Fruit fly (Drosophila melanogaster) whole organism, embryonic: ENCODE results near the gene CG34028.

Experiments used
- CG11560 ChIP-seq: fragments of 200-800 bp; sonication (Bioruptor generic); IDR thresholded peaks from 3 replicates; pipeline ENCODE4 v1.3.6; 2022; ENCODE audit warnings: missing biosample characterization, missing genetic modification characterization
- CG12071 ChIP-seq: fragments of 200-800 bp; sonication (Bioruptor generic); optimal IDR thresholded peaks from 3 replicates; lab custom pipeline; 2018; ENCODE audit warnings: missing biosample characterization, mild to moderate bottlenecking, missing genetic modification characterization
- CG1233 ChIP-seq: fragments of 200-800 bp; sonication (Bioruptor generic); optimal IDR thresholded peaks from 4 replicates; lab custom pipeline; 2018; ENCODE audit warnings: missing biosample characterization, mild to moderate bottlenecking, missing genetic modification characterization
- CG14441 ChIP-seq: fragments of 200-800 bp; sonication (Bioruptor generic); IDR thresholded peaks from 2 replicates; pipeline ENCODE4 v1.3.6; 2022; ENCODE audit warnings: missing biosample characterization, missing genetic modification characterization
- CG1603 ChIP-seq: fragments of 200-800 bp; sonication (Bioruptor generic); optimal IDR thresholded peaks from 2 replicates; lab custom pipeline; 2019; ENCODE audit warnings: missing biosample characterization, mild to moderate bottlenecking, missing genetic modification characterization, moderate library complexity
- CG32532 ChIP-seq: fragments of 200-800 bp; sonication (Bioruptor generic); IDR thresholded peaks from 2 replicates; pipeline ENCODE4 v1.3.6; 2022; ENCODE audit warnings: missing biosample characterization, missing genetic modification characterization
- CG4424 ChIP-seq: fragments of 200-800 bp; sonication (Bioruptor generic); optimal IDR thresholded peaks from 3 replicates; lab custom pipeline; 2016; ENCODE audit warnings: missing biosample characterization, missing genetic modification characterization
- CG5180 ChIP-seq: fragments of 200-800 bp; sonication (Bioruptor generic); optimal IDR thresholded peaks from 3 replicates; lab custom pipeline; 2017; ENCODE audit warnings: missing biosample characterization, missing genetic modification characterization, mild to moderate bottlenecking, moderate library complexity, missing genetic modification reagents
- CG5245 ChIP-seq: fragments of 200-800 bp; sonication (Bioruptor generic); optimal IDR thresholded peaks from 3 replicates; lab custom pipeline; 2016; ENCODE audit warnings: missing biosample characterization, missing genetic modification characterization
- CG8281 ChIP-seq: fragments of 200-800 bp; sonication (Bioruptor generic); optimal IDR thresholded peaks from 2 replicates; lab custom pipeline; 2018; ENCODE audit warnings: missing biosample characterization, mild to moderate bottlenecking, missing genetic modification characterization, moderate library complexity
- CG8765 ChIP-seq: fragments of 200-800 bp; sonication (Bioruptor generic); IDR thresholded peaks from 2 replicates; pipeline ENCODE4 v1.3.6; 2022; ENCODE audit warnings: missing biosample characterization, missing genetic modification characterization
- Dp ChIP-seq: fragments of 200-800 bp; sonication (Bioruptor generic); optimal IDR thresholded peaks from 2 replicates; lab custom pipeline; 2018; ENCODE audit warnings: missing biosample characterization, mild to moderate bottlenecking, missing genetic modification characterization, moderate library complexity
- Drgx ChIP-seq: fragments of 200-800 bp; sonication (Bioruptor generic); IDR thresholded peaks from 2 replicates; pipeline ENCODE4 v1.3.6; 2022; ENCODE audit warnings: missing biosample characterization, missing genetic modification characterization
- E2f1 ChIP-seq: fragments of 200-800 bp; sonication (Bioruptor generic); IDR thresholded peaks from 2 replicates; pipeline ENCODE4 v1.3.6; 2022; ENCODE audit warnings: missing biosample characterization, missing genetic modification characterization
- E2f2 ChIP-seq: fragments of 200-800 bp; sonication (Bioruptor generic); IDR thresholded peaks from 2 replicates; pipeline ENCODE4 v1.3.6; 2022; ENCODE audit warnings: missing biosample characterization, missing genetic modification characterization
- MTF-1 ChIP-seq: fragments of 200-800 bp; sonication (Bioruptor generic); optimal IDR thresholded peaks from 2 replicates; lab custom pipeline; 2018; ENCODE audit warnings: missing biosample characterization, mild to moderate bottlenecking, missing genetic modification characterization, borderline replicate concordance
- NK7.1 ChIP-seq: fragments of 200-800 bp; sonication (Bioruptor generic); optimal IDR thresholded peaks from 3 replicates; lab custom pipeline; 2016; ENCODE audit warnings: missing biosample characterization, missing genetic modification characterization
- NfI ChIP-seq: fragments of 200-800 bp; sonication (Bioruptor generic); optimal IDR thresholded peaks from 3 replicates; lab custom pipeline; 2018; ENCODE audit warnings: missing biosample characterization, mild to moderate bottlenecking, missing genetic modification characterization, moderate library complexity
- Oli ChIP-seq: fragments of 200-800 bp; sonication (Bioruptor generic); optimal IDR thresholded peaks from 2 replicates; lab custom pipeline; 2018; ENCODE audit warnings: missing biosample characterization, mild to moderate bottlenecking, missing genetic modification characterization, moderate library complexity
- Rfx ChIP-seq: fragments of 200-800 bp; sonication (Bioruptor generic); IDR thresholded peaks from 2 replicates; pipeline ENCODE4 v1.3.6; 2022; ENCODE audit warnings: missing biosample characterization, missing genetic modification characterization
- Spps ChIP-seq: fragments of 200-800 bp; sonication (Bioruptor generic); optimal IDR thresholded peaks from 2 replicates; lab custom pipeline; 2018; ENCODE audit warnings: missing biosample characterization, mild to moderate bottlenecking, missing genetic modification characterization
- Taf1 ChIP-seq: fragments of 200-800 bp; sonication (Bioruptor generic); IDR thresholded peaks from 2 replicates; pipeline ENCODE4 v1.3.6; 2022; ENCODE audit warnings: missing biosample characterization, missing genetic modification characterization
- YL-1 ChIP-seq: fragments of 200-800 bp; sonication (Bioruptor generic); optimal IDR thresholded peaks from 3 replicates; lab custom pipeline; 2017; ENCODE audit warnings: missing biosample characterization, mild to moderate bottlenecking, missing genetic modification characterization
- ac ChIP-seq: fragments of 200-800 bp; sonication (Bioruptor generic); optimal IDR thresholded peaks from 3 replicates; lab custom pipeline; 2017; ENCODE audit warnings: missing biosample characterization, mild to moderate bottlenecking, missing genetic modification characterization
- aop ChIP-seq: fragments of 200-800 bp; sonication (Bioruptor generic); IDR thresholded peaks from 2 replicates; pipeline ENCODE4 v1.3.6; 2022; ENCODE audit warnings: missing biosample characterization, missing genetic modification characterization
- ap ChIP-seq: fragments of 200-800 bp; sonication (Bioruptor generic); IDR thresholded peaks from 2 replicates; pipeline ENCODE4 v1.3.6; 2022; ENCODE audit warnings: missing biosample characterization, missing genetic modification characterization
- bsh ChIP-seq, 2 experiments: fragments of 200-800 bp; sonication (Bioruptor generic); optimal IDR thresholded peaks; 2 replicates each; lab custom pipeline; 2017 to 2018; ENCODE audit warnings: mild to moderate bottlenecking in 2 of 2, missing biosample characterization in 2 of 2, missing genetic modification characterization in 2 of 2, moderate library complexity in 1 of 2
- cato ChIP-seq: fragments of 200-800 bp; sonication (Bioruptor generic); optimal IDR thresholded peaks from 2 replicates; lab custom pipeline; 2016; ENCODE audit warnings: missing biosample characterization, missing genetic modification characterization, borderline replicate concordance
- corto ChIP-seq: fragments of 200-800 bp; sonication (Bioruptor generic); optimal IDR thresholded peaks from 2 replicates; lab custom pipeline; 2016; ENCODE audit warnings: missing biosample characterization, mild to moderate bottlenecking, missing genetic modification characterization, moderate library complexity
- dysf ChIP-seq: fragments of 200-800 bp; sonication (Bioruptor generic); IDR thresholded peaks from 3 replicates; pipeline ENCODE4 v1.3.6; 2022; ENCODE audit warnings: missing biosample characterization, missing genetic modification characterization
- exex ChIP-seq: fragments of 200-800 bp; sonication (Bioruptor generic); optimal IDR thresholded peaks from 4 replicates; lab custom pipeline; 2018; ENCODE audit warnings: missing biosample characterization, mild to moderate bottlenecking, missing genetic modification characterization, moderate library complexity
- gfzf ChIP-seq: fragments of 200-800 bp; sonication (Bioruptor generic); optimal IDR thresholded peaks from 2 replicates; lab custom pipeline; 2016; ENCODE audit warnings: missing biosample characterization, mild to moderate bottlenecking, missing genetic modification characterization, moderate library complexity
- gt ChIP-seq: fragments of 200-800 bp; sonication (Bioruptor generic); IDR thresholded peaks from 2 replicates; pipeline ENCODE4 v1.3.6; 2022; ENCODE audit warnings: missing biosample characterization, missing genetic modification characterization
- ham ChIP-seq: fragments of 200-800 bp; sonication (Bioruptor generic); IDR thresholded peaks from 2 replicates; pipeline ENCODE4 v1.3.6; 2022; ENCODE audit warnings: missing biosample characterization, missing genetic modification characterization
- jing ChIP-seq: fragments of 200-800 bp; sonication (Bioruptor generic); optimal IDR thresholded peaks from 2 replicates; lab custom pipeline; 2018; ENCODE audit warnings: missing biosample characterization, mild to moderate bottlenecking, missing genetic modification characterization
- lmd ChIP-seq: fragments of 200-800 bp; sonication (Bioruptor generic); IDR thresholded peaks from 2 replicates; pipeline ENCODE4 v1.3.6; 2022; ENCODE audit warnings: missing biosample characterization, missing genetic modification characterization
- pita ChIP-seq: fragments of 200-800 bp; sonication (Bioruptor generic); optimal IDR thresholded peaks from 2 replicates; lab custom pipeline; 2017; ENCODE audit warnings: missing biosample characterization, mild to moderate bottlenecking, missing genetic modification characterization
- row ChIP-seq: fragments of 200-800 bp; sonication (Bioruptor generic); IDR thresholded peaks from 3 replicates; pipeline ENCODE4 v1.3.6; 2022; ENCODE audit warnings: missing biosample characterization, missing genetic modification characterization
- slou ChIP-seq: fragments of 200-800 bp; sonication (Bioruptor generic); optimal IDR thresholded peaks from 3 replicates; lab custom pipeline; 2016; ENCODE audit warnings: missing biosample characterization, missing genetic modification characterization
- stc ChIP-seq: fragments of 200-800 bp; sonication (Bioruptor generic); IDR thresholded peaks from 2 replicates; pipeline ENCODE4 v1.3.6; 2022; ENCODE audit warnings: missing biosample characterization, missing genetic modification characterization
- tin ChIP-seq: fragments of 200-800 bp; sonication (Bioruptor generic); optimal IDR thresholded peaks from 3 replicates; lab custom pipeline; 2016; ENCODE audit warnings: missing biosample characterization, missing genetic modification characterization

Gene CG34028

dm6 chrX:9467656-9468055 is 43.7 kb upstream of the CG34028 start:
- TF ChIP-seq Dp (GFP tag; lab: Kevin White, UChicago) (no peak), CG14441 (GFP tag; lab: Robert Waterston, UW) (no peak), CG32532 (GFP tag; lab: Robert Waterston, UW) (no peak), CG8765 (GFP tag; lab: Robert Waterston, UW) (no peak), CG11560 (tag; lab: Robert Waterston, UW) (no peak), gfzf (GFP tag; lab: Kevin White, UChicago) (no peak), NK7.1 (GFP tag; lab: Kevin White, UChicago) (no peak)

- TF ChIP-seq CG4424 (GFP tag; lab: Kevin White, UChicago) (no peak), Drgx (GFP tag; lab: Robert Waterston, UW) (peak; percentile 70), bsh (GFP tag; optimal IDR thresholded peaks at IDR 0.05; lab: Kevin White, UChicago) (peak in 1 of 2 experiments; percentile 6), ham (GFP tag; lab: Robert Waterston, UW) (no peak)
Measured at dm6 chrX:9468285-9468684, 43.0 kb upstream of the CG34028 start.

DNA sequence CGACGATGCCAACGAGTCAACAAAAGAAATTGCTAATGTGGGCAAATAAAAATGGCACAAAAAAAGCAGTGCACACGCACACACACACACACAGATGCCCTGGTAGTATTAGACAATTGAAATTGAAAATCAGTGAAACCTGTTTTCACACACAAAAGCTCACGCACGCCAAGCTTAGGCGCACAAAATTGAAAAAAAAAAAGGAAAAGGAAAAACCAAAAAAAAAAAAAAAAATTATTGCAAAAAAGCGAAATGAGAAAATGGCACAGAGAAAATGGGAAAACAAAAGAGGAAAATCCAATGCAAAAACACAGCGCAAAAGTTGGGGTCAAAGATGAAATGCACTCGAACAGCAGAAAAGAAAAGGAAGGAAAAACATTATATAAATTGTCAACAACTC is 37.2 kb upstream of the CG34028 start:
- no peak for TF ChIP-seq lmd (GFP tag; lab: Robert Waterston, UW)
- TF ChIP-seq, all 482 proteins: peak for 0

- no peak for TF ChIP-seq MTF-1 (GFP tag; lab: Kevin White, UChicago)
- no peak for TF ChIP-seq aop (GFP tag; lab: Robert Waterston, UW)
- no peak for TF ChIP-seq exex (tag; lab: Kevin White, UChicago)
- TF ChIP-seq Spps (tag; lab: Kevin White, UChicago): no peak
- no peak for TF ChIP-seq jing (GFP tag; lab: Kevin White, UChicago)
- no peak for TF ChIP-seq Oli (tag; lab: Kevin White, UChicago)
- TF ChIP-seq ap (GFP tag; lab: Robert Waterston, UW): no peak
- no peak for TF ChIP-seq ac (GFP tag; lab: Kevin White, UChicago)
- TF ChIP-seq E2f1: no peak
- no peak for TF ChIP-seq gt
- no peak for TF ChIP-seq CG12071 (GFP tag; lab: Kevin White, UChicago)
- TF ChIP-seq CG1603 (tag; lab: Kevin White, UChicago): no peak
- TF ChIP-seq Rfx (GFP tag; lab: Robert Waterston, UW): no peak
- TF ChIP-seq stc (GFP tag; lab: Robert Waterston, UW): no peak
- no peak for TF ChIP-seq CG1233 (GFP tag; lab: Kevin White, UChicago)
- TF ChIP-seq NfI (GFP tag; lab: Kevin White, UChicago): no peak
- TF ChIP-seq Taf1 (GFP tag; lab: Robert Waterston, UW): no peak
- TF ChIP-seq pita (GFP tag; lab: Kevin White, UChicago): no peak
- TF ChIP-seq CG5180 (GFP tag; lab: Kevin White, UChicago): no peak
- no peak for TF ChIP-seq slou
Measured at dm6 chrX:9476908-9477307, 34.4 kb upstream of the CG34028 start.

dm6 chrX:9478756-9479155 is 32.6 kb upstream of the CG34028 start:
- no peak for TF ChIP-seq corto
- TF ChIP-seq CG5245 (GFP tag; lab: Kevin White, UChicago): no peak
- no peak for TF ChIP-seq row (GFP tag; lab: Robert Waterston, UW)
- no peak for TF ChIP-seq dysf (GFP tag; lab: Robert Waterston, UW)
- no peak for TF ChIP-seq E2f2
- no peak for TF ChIP-seq tin (GFP tag; lab: Kevin White, UChicago)
- no peak for TF ChIP-seq cato (GFP tag; lab: Kevin White, UChicago)
- peak; percentile 94 for TF ChIP-seq CG8281
- no peak for TF ChIP-seq YL-1 (GFP tag; lab: Kevin White, UChicago)
